Fruit fly (Drosophila melanogaster): ENCODE data around the gene GluRIIA.
A peak's percentile ranks its signal among the peaks of the same experiment; 100 is the strongest.

Gene GluRIIA

dm6 chr2L:5569503-5569902 is 14.6 kb downstream of the GluRIIA start (continued):
- TF ChIP-seq CG6272 (GFP tag; IDR thresholded peaks at IDR 0.05): no peak
- TF ChIP-seq kah (GFP tag; optimal IDR thresholded peaks at IDR 0.05): no peak
- no peak for TF ChIP-seq repo (GFP tag; optimal IDR thresholded peaks at IDR 0.05)
- TF ChIP-seq CG42726 (GFP tag; IDR thresholded peaks at IDR 0.05; ENCODE audit: partially characterized antibody): no peak
- no peak for TF ChIP-seq ab (GFP tag; optimal IDR thresholded peaks at IDR 0.05)
- TF ChIP-seq gfzf (GFP tag; optimal IDR thresholded peaks at IDR 0.05): no peak
- TF ChIP-seq CTCF (GFP tag; optimal IDR thresholded peaks at IDR 0.05): no peak
- TF ChIP-seq CG1024 (GFP tag; IDR thresholded peaks at IDR 0.05): no peak
- TF ChIP-seq grn (GFP tag; optimal IDR thresholded peaks at IDR 0.05): no peak
- no peak for TF ChIP-seq CG14050 (GFP tag; IDR thresholded peaks at IDR 0.05)
- TF ChIP-seq Hey (tag; optimal IDR thresholded peaks at IDR 0.05): no peak
- TF ChIP-seq luna (GFP tag; optimal IDR thresholded peaks at IDR 0.05): no peak
- no peak for TF ChIP-seq croc (GFP tag; conservative IDR thresholded peaks at IDR 0.05)
- TF ChIP-seq CG12236 (GFP tag; optimal IDR thresholded peaks at IDR 0.05): no peak
- TF ChIP-seq E2f1 (GFP tag; IDR thresholded peaks at IDR 0.05): no peak
- TF ChIP-seq Dip3 (GFP tag; optimal IDR thresholded peaks at IDR 0.05): no peak
- no peak; the same call in 2 of the 3 replicates for TF ChIP-seq CG11093 (GFP tag; IDR thresholded peaks at IDR 0.05)
- no peak for TF ChIP-seq CG7271 (tag; optimal IDR thresholded peaks at IDR 0.05)
- no peak for TF ChIP-seq amos (GFP tag; IDR thresholded peaks at IDR 0.05; ENCODE audit: partially characterized antibody)
- no peak for TF ChIP-seq chinmo (GFP tag; IDR thresholded peaks at IDR 0.05; ENCODE audit: partially characterized antibody)
- peak; percentile 46; the same call in 1 of the 2 replicates for TF ChIP-seq lmd (GFP tag; IDR thresholded peaks at IDR 0.05)
- TF ChIP-seq B-H1 (GFP tag; IDR thresholded peaks at IDR 0.05): no peak
- peak; percentile 70 for TF ChIP-seq Rfx (GFP tag; IDR thresholded peaks at IDR 0.05)
- TF ChIP-seq lbe (GFP tag; optimal IDR thresholded peaks at IDR 0.05): no peak
- no peak for TF ChIP-seq CG9876 (GFP tag; optimal IDR thresholded peaks at IDR 0.05)
- no peak for TF ChIP-seq NC2β (GFP tag; optimal IDR thresholded peaks at IDR 0.05)
- TF ChIP-seq knrl (GFP tag; IDR thresholded peaks at IDR 0.05; ENCODE audit: partially characterized antibody): no peak
- no peak for TF ChIP-seq sens (GFP tag)
- no peak for TF ChIP-seq vfl (GFP tag; optimal IDR thresholded peaks at IDR 0.05)
- no peak for TF ChIP-seq CG12391 (tag; optimal IDR thresholded peaks at IDR 0.05)
- no peak for TF ChIP-seq tap (tag; optimal IDR thresholded peaks at IDR 0.05)
- no peak for TF ChIP-seq CG14710 (tag; optimal IDR thresholded peaks at IDR 0.05)
- no peak for TF ChIP-seq CG6813 (GFP tag; optimal IDR thresholded peaks at IDR 0.05)
- no peak for TF ChIP-seq Chrac-16 (GFP tag; optimal IDR thresholded peaks at IDR 0.05)
- no peak for TF ChIP-seq CG9437 (GFP tag; optimal IDR thresholded peaks at IDR 0.05)
- TF ChIP-seq pros (GFP tag; optimal IDR thresholded peaks at IDR 0.05): no peak
- TF ChIP-seq Hr39 (optimal IDR thresholded peaks at IDR 0.05): no peak
- no peak for TF ChIP-seq Six4 (GFP tag; optimal IDR thresholded peaks at IDR 0.05)
- 0 out of 3 replicates have a peak, but pooled peaks have one; percentile 19 for TF ChIP-seq CG7357 (GFP tag; IDR thresholded peaks at IDR 0.05)
- TF ChIP-seq CG6683 (GFP tag; optimal IDR thresholded peaks at IDR 0.05): no peak
- no peak for TF ChIP-seq chn (GFP tag; optimal IDR thresholded peaks at IDR 0.05)
- no peak for TF ChIP-seq dmrt11E (tag; optimal IDR thresholded peaks at IDR 0.05)
- no peak for TF ChIP-seq Ets97D (GFP tag; optimal IDR thresholded peaks at IDR 0.05)
- TF ChIP-seq CG2712 (tag; optimal IDR thresholded peaks at IDR 0.05): no peak
- no peak for TF ChIP-seq Dip2 (GFP tag; IDR thresholded peaks at IDR 0.05)
- TF ChIP-seq CG13624 (GFP tag; optimal IDR thresholded peaks at IDR 0.05): no peak
- no peak for TF ChIP-seq cad (GFP tag; optimal IDR thresholded peaks at IDR 0.05)
- no peak for TF ChIP-seq tll (GFP tag; optimal IDR thresholded peaks at IDR 0.05)
- peak; percentile 71 for TF ChIP-seq slbo (GFP tag; IDR thresholded peaks at IDR 0.05)
- TF ChIP-seq MBD-R2 (GFP tag; IDR thresholded peaks at IDR 0.05): no peak
- TF ChIP-seq fd3F (GFP tag; optimal IDR thresholded peaks at IDR 0.05): no peak
- TF ChIP-seq CG30020 (tag; optimal IDR thresholded peaks at IDR 0.05): no peak
- no peak for TF ChIP-seq CG10431 (GFP tag; optimal IDR thresholded peaks at IDR 0.05)
